Worm (Caenorhabditis elegans): ENCODE data around the gene C15H9.11.

The C15H9.11 gene

DNA sequence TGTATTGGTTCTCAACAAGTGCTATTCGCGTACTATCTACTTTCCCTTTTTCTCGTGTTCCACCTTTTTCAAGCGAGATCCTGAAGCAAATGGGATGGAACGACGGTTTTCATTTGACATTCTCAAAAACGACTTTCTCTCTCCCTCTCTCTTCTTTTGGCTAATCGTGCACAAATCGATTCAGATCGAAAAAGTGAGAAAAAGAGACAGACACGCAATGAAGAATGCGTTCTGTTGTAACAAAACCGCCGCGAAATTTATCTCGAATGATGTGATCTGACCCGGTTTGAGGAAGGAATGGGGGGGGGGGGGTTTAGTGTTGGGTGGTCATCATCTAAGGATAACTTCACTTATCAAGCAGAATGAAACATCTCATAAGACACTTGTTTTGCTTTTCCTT is 38.8 kb downstream of the C15H9.11 start:
- TF ChIP-seq sea-1 (GFP tag; conservative IDR thresholded peaks at IDR 0.05) (no peak), ama-1 (optimal IDR thresholded peaks at IDR 0.05) (no peak), tbx-37 (GFP tag; conservative IDR thresholded peaks at IDR 0.05) (no peak), flt-1 (GFP tag; IDR thresholded peaks at IDR 0.05) (no peak), ceh-36 (tag; optimal IDR thresholded peaks at IDR 0.05) (no peak), hmg-4 (GFP tag; optimal IDR thresholded peaks at IDR 0.05) (no peak), ets-7 (tag; optimal IDR thresholded peaks at IDR 0.05) (no peak), pes-1 (GFP tag; IDR thresholded peaks at IDR 0.05) (no peak), scrt-1 (GFP tag; IDR thresholded peaks at IDR 0.05) (no peak), aly-1 (tag; optimal IDR thresholded peaks at IDR 0.05) (no peak), B0310.2 (tag; optimal IDR thresholded peaks at IDR 0.05) (no peak), tbx-11 (GFP tag; IDR thresholded peaks at IDR 0.05) (no peak)

DNA sequence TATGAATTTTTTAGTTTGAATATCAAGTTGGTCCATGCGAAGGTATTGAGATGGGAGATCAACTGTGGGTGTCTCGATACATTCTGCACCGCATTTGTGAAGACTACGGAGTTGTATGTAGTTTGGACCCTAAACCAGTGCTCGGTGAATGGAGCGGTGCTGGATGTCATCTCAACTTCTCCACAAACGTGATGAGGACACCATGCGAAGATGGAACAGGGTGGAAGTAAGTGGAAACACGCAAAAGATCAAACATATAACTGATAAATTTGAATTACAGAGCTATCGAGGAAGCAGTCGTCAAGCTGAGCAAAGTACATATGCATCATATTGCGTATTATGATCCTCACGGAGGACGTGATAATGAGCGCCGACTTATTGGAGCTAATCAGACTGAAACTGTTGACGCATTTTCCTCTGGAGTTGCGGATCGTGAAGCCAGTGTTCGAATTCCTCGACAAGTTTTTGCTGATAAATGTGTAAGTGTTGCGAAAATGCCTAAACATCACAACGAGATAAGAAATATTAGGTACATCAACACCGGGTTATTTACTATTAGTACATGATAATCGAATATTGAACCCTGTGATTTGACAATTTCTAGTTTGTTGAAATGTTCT is 43.9 kb downstream of the C15H9.11 start:
- TF ChIP-seq aly-1 (tag; optimal IDR thresholded peaks at IDR 0.05), result no peak
- TF ChIP-seq hmg-4 (GFP tag; optimal IDR thresholded peaks at IDR 0.05), result no peak
- no peak for TF ChIP-seq sea-1 (GFP tag; conservative IDR thresholded peaks at IDR 0.05)
- no peak for TF ChIP-seq pes-1 (GFP tag; IDR thresholded peaks at IDR 0.05)
- no peak for TF ChIP-seq F13C5.2 (tag; optimal IDR thresholded peaks at IDR 0.05)
- TF ChIP-seq ets-7 (tag; optimal IDR thresholded peaks at IDR 0.05), result no peak
- TF ChIP-seq tbx-11 (GFP tag; IDR thresholded peaks at IDR 0.05), result no peak
- no peak for TF ChIP-seq flt-1 (GFP tag; IDR thresholded peaks at IDR 0.05)
- TF ChIP-seq ceh-13 (GFP tag; optimal IDR thresholded peaks at IDR 0.05), result no peak
- no peak for TF ChIP-seq tra-4 (tag; optimal IDR thresholded peaks at IDR 0.05)
- no peak for TF ChIP-seq hnd-1 (tag; optimal IDR thresholded peaks at IDR 0.05)
- TF ChIP-seq ceh-36 (tag; optimal IDR thresholded peaks at IDR 0.05), result no peak
- TF ChIP-seq tbx-37 (GFP tag; conservative IDR thresholded peaks at IDR 0.05), result no peak
- no peak for TF ChIP-seq scrt-1 (GFP tag; IDR thresholded peaks at IDR 0.05)
- no peak for TF ChIP-seq hmbx-1 (tag; optimal IDR thresholded peaks at IDR 0.05)
- TF ChIP-seq ama-1 (optimal IDR thresholded peaks at IDR 0.05), result no peak

DNA sequence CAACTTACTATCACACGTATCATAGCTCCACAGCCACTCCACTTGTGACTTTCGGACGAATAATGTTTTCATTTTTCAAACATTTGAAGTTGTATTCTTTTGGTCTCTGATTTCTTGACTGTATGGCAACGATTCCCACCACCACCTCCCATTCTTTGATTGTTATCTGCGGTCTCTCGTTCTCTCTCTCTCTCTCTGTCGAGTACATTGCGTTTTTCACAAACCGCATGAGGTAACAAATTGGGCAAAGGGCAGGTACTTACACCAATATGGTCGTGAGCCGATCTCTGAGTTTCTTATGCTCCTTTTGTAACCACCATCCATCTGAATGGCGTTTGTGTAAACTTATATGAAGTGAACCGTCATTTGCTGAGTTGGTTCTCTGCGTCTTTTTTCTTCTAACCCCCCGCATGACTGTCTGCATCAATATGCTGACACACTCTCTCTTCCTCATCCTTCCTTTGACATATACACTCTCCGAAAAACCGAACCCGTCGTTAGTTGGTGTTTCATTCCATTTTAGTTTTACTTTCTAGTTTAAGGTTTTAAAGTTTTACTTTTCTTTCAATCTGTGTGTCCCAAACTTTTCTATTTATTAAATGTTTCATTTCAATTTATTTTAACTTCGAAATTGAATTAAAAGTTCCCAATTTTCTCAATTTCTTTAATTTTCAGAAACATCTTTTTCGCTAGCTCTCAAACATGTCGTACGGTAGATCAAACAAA is 45.5 kb downstream of the C15H9.11 start, which contains the start of gene gln-1:
gln-1 (plus strand) TSS at position 676 of the 726 bp plus-strand sequence.
- TF ChIP-seq F13C5.2 (tag; optimal IDR thresholded peaks at IDR 0.05) (no peak), ets-7 (tag; optimal IDR thresholded peaks at IDR 0.05) (no peak), tbx-37 (GFP tag; conservative IDR thresholded peaks at IDR 0.05) (no peak), sea-1 (GFP tag; conservative IDR thresholded peaks at IDR 0.05) (no peak), ceh-13 (GFP tag; optimal IDR thresholded peaks at IDR 0.05) (no peak), tra-4 (tag; optimal IDR thresholded peaks at IDR 0.05) (no peak), hnd-1 (tag; optimal IDR thresholded peaks at IDR 0.05) (no peak), aly-1 (tag; optimal IDR thresholded peaks at IDR 0.05) (no peak)

Data from whole organism, early embryonic.